Worm (Caenorhabditis elegans) whole organism, L4 larva: ENCODE data around the gene fbxb-102.

Source experiments
- F26F4.8 ChIP-seq: fragments of 200-800 bp; sonication (Bioruptor generic); conservative IDR thresholded peaks from 2 replicates; pipeline ENCODE4 v1.3.6; 2022; ENCODE audit warnings: missing genetic modification characterization, missing compliant biosample characterization
- F37D6.2 ChIP-seq: sonication (generic microtip); optimal IDR thresholded peaks from 2 replicates; lab custom pipeline; 2016; ENCODE audit warnings: mild to moderate bottlenecking, missing genetic modification characterization, missing compliant biosample characterization
- R02D3.7 ChIP-seq: fragments of 150-350 bp; sonication (generic microtip); optimal IDR thresholded peaks from 3 replicates; lab custom pipeline; 2014; ENCODE audit warnings: missing biosample characterization, missing genetic modification characterization
- Y48G9A.11 ChIP-seq: fragments of 200-800 bp; sonication (Bioruptor generic); IDR thresholded peaks from 2 replicates; pipeline ENCODE4 v1.3.6; 2022; ENCODE audit warnings: missing genetic modification reagents, missing genetic modification characterization, missing compliant biosample characterization
- aha-1 ChIP-seq: fragments of 150-350 bp; peaks from one replicate; lab custom pipeline; 2014; ENCODE audit warnings: missing biosample characterization, missing genetic modification characterization
- arid-1 ChIP-seq: fragments of 200-800 bp; sonication (Bioruptor generic); conservative IDR thresholded peaks from 2 replicates; pipeline ENCODE4 v1.3.6; 2022; ENCODE audit warnings: missing genetic modification reagents, missing genetic modification characterization, missing compliant biosample characterization
- ceh-20 ChIP-seq: fragments of 200-800 bp; sonication (Bioruptor generic); IDR thresholded peaks from 2 replicates; pipeline ENCODE4 v1.3.6; 2022; ENCODE audit warnings: missing genetic modification reagents, missing genetic modification characterization, missing compliant biosample characterization
- ces-1 ChIP-seq: fragments of 150-350 bp; sonication (generic microtip); optimal IDR thresholded peaks from 4 replicates; lab custom pipeline; 2014; ENCODE audit warnings: missing biosample characterization, missing genetic modification reagents, missing genetic modification characterization
- cey-2 ChIP-seq: sonication (generic microtip); optimal IDR thresholded peaks from 3 replicates; lab custom pipeline; 2017; ENCODE audit warnings: missing genetic modification characterization, mild to moderate bottlenecking, missing compliant biosample characterization, antibody characterized with exemption, borderline replicate concordance; ENCODE audit not compliant: insufficient read depth
- ctbp-1 ChIP-seq: fragments of 200-800 bp; sonication (Bioruptor generic); IDR thresholded peaks from 2 replicates; pipeline ENCODE4 v1.3.6; 2022; ENCODE audit warnings: missing genetic modification reagents, missing genetic modification characterization, missing compliant biosample characterization
- daf-16 ChIP-seq, 3 experiments: sonication (generic microtip); optimal IDR thresholded peaks; 2 replicates each; lab custom pipeline; 2016 to 2017; ENCODE audit warnings: missing genetic modification characterization in 3 of 3, missing genetic modification reagents in 3 of 3, mild to moderate bottlenecking in 2 of 3, missing compliant biosample characterization in 2 of 3, missing biosample characterization in 1 of 3, moderate library complexity in 1 of 3
- dmd-9 ChIP-seq: fragments of 200-800 bp; sonication (Bioruptor generic); IDR thresholded peaks from 2 replicates; pipeline ENCODE4 v1.3.6; 2022; ENCODE audit warnings: missing genetic modification reagents, missing genetic modification characterization, missing compliant biosample characterization
- dve-1 ChIP-seq: sonication (generic microtip); optimal IDR thresholded peaks from 2 replicates; lab custom pipeline; 2017; ENCODE audit warnings: antibody characterized with exemption, mild to moderate bottlenecking, missing genetic modification characterization, missing compliant biosample characterization; ENCODE audit not compliant: insufficient read depth
- egl-43 ChIP-seq: fragments of 200-800 bp; sonication (Bioruptor generic); IDR thresholded peaks from 2 replicates; pipeline ENCODE4 v1.3.6; 2022; ENCODE audit warnings: missing genetic modification reagents, missing genetic modification characterization, missing compliant biosample characterization
- fkh-10 ChIP-seq: fragments of 150-350 bp; optimal IDR thresholded peaks from 2 replicates; lab custom pipeline; 2014; ENCODE audit warnings: missing biosample characterization, missing genetic modification reagents, missing genetic modification characterization
- fos-1 ChIP-seq: fragments of 150-350 bp; optimal IDR thresholded peaks from 2 replicates; lab custom pipeline; 2014; ENCODE audit warnings: missing biosample characterization, missing genetic modification characterization
- hif-1 ChIP-seq, 2 experiments: sonication (generic microtip); optimal IDR thresholded peaks; 2 replicates each; lab custom pipeline; 2016 to 2017; ENCODE audit warnings: missing compliant biosample characterization in 2 of 2, missing genetic modification characterization in 2 of 2, missing genetic modification reagents in 2 of 2, missing genotype in 2 of 2, mild to moderate bottlenecking in 1 of 2
- hlh-11 ChIP-seq: fragments of 200-800 bp; sonication (Bioruptor generic); optimal IDR thresholded peaks from 2 replicates; lab custom pipeline; 2018; ENCODE audit warnings: mild to moderate bottlenecking, missing genetic modification characterization, missing compliant biosample characterization
- hlh-30 ChIP-seq: sonication (generic microtip); optimal IDR thresholded peaks from 2 replicates; lab custom pipeline; 2017; ENCODE audit warnings: antibody characterized with exemption, mild to moderate bottlenecking, missing genetic modification characterization, missing compliant biosample characterization; ENCODE audit not compliant: insufficient read depth
- lin-29 ChIP-seq: fragments of 200-800 bp; sonication (Bioruptor generic); IDR thresholded peaks from 2 replicates; pipeline ENCODE4 v1.3.6; 2022; ENCODE audit warnings: missing genetic modification reagents, missing genetic modification characterization, missing compliant biosample characterization
- lir-3 ChIP-seq: sonication (generic microtip); optimal IDR thresholded peaks from 2 replicates; lab custom pipeline; 2016; ENCODE audit warnings: mild to moderate bottlenecking, missing genetic modification characterization, missing compliant biosample characterization
- lsy-2 ChIP-seq, 2 experiments: fragments of 150-350 bp in 1 of 2; sonication (generic microtip) in 1 of 2; optimal IDR thresholded peaks; 2 replicates each; lab custom pipeline; 2014 to 2017; ENCODE audit warnings: missing biosample characterization in 2 of 2, missing genetic modification characterization in 2 of 2
- mdt-29 ChIP-seq: fragments of 200-800 bp; sonication (Bioruptor generic); IDR thresholded peaks from 2 replicates; pipeline ENCODE4 v1.3.6; 2022; ENCODE audit warnings: missing genetic modification reagents, missing genetic modification characterization, missing compliant biosample characterization
- nhr-102 ChIP-seq: sonication (generic microtip); optimal IDR thresholded peaks from 2 replicates; lab custom pipeline; 2016; ENCODE audit warnings: mild to moderate bottlenecking, missing genetic modification characterization, moderate library complexity, missing compliant biosample characterization
- nhr-11 ChIP-seq: fragments of 150-350 bp; optimal IDR thresholded peaks from 2 replicates; lab custom pipeline; 2014; ENCODE audit warnings: missing biosample characterization, missing genetic modification characterization
- nhr-28 ChIP-seq: fragments of 150-350 bp; optimal IDR thresholded peaks from 2 replicates; lab custom pipeline; 2014; ENCODE audit warnings: missing biosample characterization, missing genetic modification characterization
- nhr-41 ChIP-seq: fragments of 200-800 bp; sonication (Bioruptor generic); IDR thresholded peaks from 2 replicates; pipeline ENCODE4 v1.3.6; 2022; ENCODE audit warnings: missing genetic modification reagents, missing genetic modification characterization, missing compliant biosample characterization
- nhr-6 ChIP-seq: fragments of 150-350 bp; optimal IDR thresholded peaks from 2 replicates; lab custom pipeline; 2014; ENCODE audit warnings: missing biosample characterization, missing genetic modification characterization
- nhr-76 ChIP-seq: fragments of 150-350 bp; optimal IDR thresholded peaks from 2 replicates; lab custom pipeline; 2014; ENCODE audit warnings: missing biosample characterization, missing genetic modification characterization
- saeg-2 ChIP-seq: fragments of 200-800 bp; sonication (Bioruptor generic); IDR thresholded peaks from 2 replicates; pipeline ENCODE4 v1.3.6; 2022; ENCODE audit warnings: missing genetic modification reagents, missing genetic modification characterization, missing compliant biosample characterization
- set-16 ChIP-seq: fragments of 200-800 bp; sonication (Bioruptor generic); IDR thresholded peaks from 2 replicates; pipeline ENCODE4 v1.3.6; 2022; ENCODE audit warnings: missing genetic modification reagents, missing genetic modification characterization, missing compliant biosample characterization
- skn-1 ChIP-seq: fragments of 150-350 bp; optimal IDR thresholded peaks from 2 replicates; lab custom pipeline; 2014; ENCODE audit warnings: missing biosample characterization, missing genetic modification characterization
- spr-1 ChIP-seq: sonication (generic microtip); optimal IDR thresholded peaks from 2 replicates; lab custom pipeline; 2016; ENCODE audit warnings: mild to moderate bottlenecking, missing genetic modification characterization, missing compliant biosample characterization
- unc-130 ChIP-seq: sonication (generic microtip); optimal IDR thresholded peaks from 2 replicates; lab custom pipeline; 2016; ENCODE audit warnings: missing genetic modification reagents, missing genetic modification characterization, missing compliant biosample characterization
- unc-39 ChIP-seq: sonication (generic microtip); optimal IDR thresholded peaks from 2 replicates; lab custom pipeline; 2017; ENCODE audit warnings: missing biosample characterization, missing genetic modification characterization
- zag-1 ChIP-seq: fragments of 150-350 bp; optimal IDR thresholded peaks from 2 replicates; lab custom pipeline; 2014; ENCODE audit warnings: missing biosample characterization, missing genetic modification characterization
- zfp-3 ChIP-seq: fragments of 200-800 bp; sonication (Bioruptor generic); conservative IDR thresholded peaks from 2 replicates; pipeline ENCODE4 v1.3.6; 2022; ENCODE audit warnings: missing genetic modification reagents, missing genetic modification characterization, missing compliant biosample characterization
- ztf-7 ChIP-seq: fragments of 150-350 bp; optimal IDR thresholded peaks from 2 replicates; lab custom pipeline; 2014; ENCODE audit warnings: missing biosample characterization, missing genetic modification characterization

The fbxb-102 gene

DNA sequence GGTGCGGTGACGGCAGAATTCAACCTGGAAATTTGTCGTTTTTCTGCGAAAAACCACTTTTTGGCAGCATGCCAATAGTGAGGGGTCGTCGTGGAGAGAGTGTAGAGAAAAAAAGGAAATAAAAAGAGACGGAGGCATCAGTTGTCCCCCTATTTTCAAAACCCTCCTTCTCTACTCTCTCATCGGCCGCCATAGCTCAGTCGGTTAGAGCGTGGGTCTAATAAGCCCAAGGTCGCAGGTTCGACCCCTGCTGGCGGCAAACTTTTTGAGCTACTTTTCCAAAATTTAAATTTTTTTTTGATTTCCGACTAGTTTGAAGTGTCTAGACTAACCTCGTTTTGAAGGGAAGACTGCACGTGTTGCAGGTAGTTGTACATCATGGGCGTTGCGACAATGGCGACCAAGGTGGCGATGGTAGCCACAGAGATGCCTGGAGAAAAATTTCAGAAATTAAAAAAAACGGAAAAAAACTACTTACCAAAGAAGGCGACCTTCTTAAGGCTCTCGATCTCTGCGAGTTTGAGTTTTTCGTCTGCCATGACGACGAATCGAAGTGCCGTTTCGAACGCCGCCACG is 11.9 kb downstream of the fbxb-102 start, which contains the start of gene col-85 (continued):
- TF ChIP-seq egl-43 (peak; percentile 98), nhr-28 (tag; lab: Kevin White, UChicago) (peak; percentile 48), zfp-3 (peak; percentile 73), hlh-11 (tag; lab: Kevin White, UChicago) (peak; percentile 66), unc-39 (no peak)
- TF ChIP-seq, all 104 proteins: peak for 71

DNA sequence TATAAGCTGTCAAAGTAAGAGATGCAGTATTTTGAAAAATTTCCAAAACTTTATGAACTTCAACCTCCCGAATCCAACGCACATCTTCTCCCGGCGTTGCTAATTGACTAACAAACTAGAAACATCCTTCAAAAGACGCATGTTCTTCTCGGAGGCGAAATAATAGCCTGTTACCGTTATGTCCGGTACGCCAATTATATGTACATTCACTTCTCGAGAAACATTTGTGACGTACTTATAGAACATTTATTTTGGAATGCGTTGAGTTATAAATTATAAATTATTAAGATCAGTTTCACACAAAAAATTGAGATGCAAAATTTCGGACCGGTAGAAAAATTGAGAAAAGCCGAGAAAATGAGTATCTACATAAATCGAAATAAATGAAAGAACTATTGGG is 14.3 kb downstream of the fbxb-102 start, which contains the start of gene T21B4.3:
T21B4.3 (minus strand) TSS at position 101 of the 400 bp plus-strand sequence.
- TF ChIP-seq ctbp-1 = no peak
- TF ChIP-seq saeg-2 = no peak
- TF ChIP-seq fos-1 (tag; lab: Kevin White, UChicago) = no peak
- TF ChIP-seq F37D6.2 = no peak
- no peak for TF ChIP-seq set-16 (GFP tag; lab: Robert Waterston, UW)
- TF ChIP-seq nhr-11 (tag; lab: Kevin White, UChicago) = no peak
- TF ChIP-seq mdt-29 (GFP tag; lab: Robert Waterston, UW) = no peak
- TF ChIP-seq nhr-76 = no peak
- TF ChIP-seq nhr-41 (GFP tag; lab: Robert Waterston, UW) = no peak
- no peak for TF ChIP-seq dmd-9 (GFP tag; lab: Robert Waterston, UW)
- no peak for TF ChIP-seq lin-29 (GFP tag; lab: Robert Waterston, UW)
- no peak for TF ChIP-seq lsy-2 (tag; optimal IDR thresholded peaks at IDR 0.05; lab: Kevin White, UChicago)
- TF ChIP-seq aha-1 (tag; lab: Kevin White, UChicago) = no peak
- no peak for TF ChIP-seq ztf-7 (tag; lab: Kevin White, UChicago)
- TF ChIP-seq spr-1 = no peak

DNA sequence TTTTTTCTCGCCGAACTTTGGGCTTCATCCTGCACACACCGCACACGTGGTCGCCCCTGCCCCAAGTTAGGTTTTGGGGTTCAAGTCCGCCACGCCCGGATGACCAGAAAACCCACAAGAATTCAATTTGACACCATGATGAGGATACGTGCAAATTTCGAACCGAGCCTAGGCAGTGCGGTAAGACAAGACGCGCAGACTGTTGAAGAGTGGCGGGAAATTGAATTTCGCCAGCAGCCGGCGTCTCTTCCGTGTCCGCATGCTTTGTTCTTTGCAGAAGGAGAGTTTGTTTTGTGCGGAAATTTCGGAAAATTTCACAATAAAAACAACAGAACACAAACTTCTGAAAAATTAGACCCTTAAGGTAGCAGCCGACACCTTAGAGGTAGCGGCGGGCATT is 17.2 kb downstream of the fbxb-102 start:
- no peak for TF ChIP-seq nhr-6
- no peak for TF ChIP-seq cey-2 (tag; lab: Kevin White, UChicago)
- TF ChIP-seq zag-1 (tag; lab: Kevin White, UChicago) = no peak
- no peak for TF ChIP-seq ceh-20 (GFP tag; lab: Robert Waterston, UW)
- TF ChIP-seq F26F4.8 (GFP tag; lab: Robert Waterston, UW) = no peak
- TF ChIP-seq unc-130 (GFP tag; lab: Kevin White, UChicago) = no peak
- no peak for TF ChIP-seq Y48G9A.11 (GFP tag; lab: Robert Waterston, UW)
- peak; percentile 65 for TF ChIP-seq ces-1
- no peak for TF ChIP-seq arid-1 (GFP tag; lab: Robert Waterston, UW)
- no peak for TF ChIP-seq hlh-30 (tag; lab: Kevin White, UChicago)
- TF ChIP-seq nhr-102 (tag; lab: Kevin White, UChicago) = no peak
- 0 out of 2 replicates have a peak, but pooled peaks have one; percentile 35 for TF ChIP-seq ctbp-1
- TF ChIP-seq fkh-10 (GFP tag; lab: Kevin White, UChicago) = peak; percentile 29
- no peak for TF ChIP-seq egl-43
- no peak for TF ChIP-seq nhr-28 (tag; lab: Kevin White, UChicago)
- peak in 1 of 2 experiments; percentile 37 for TF ChIP-seq hif-1 (tag; optimal IDR thresholded peaks at IDR 0.05; lab: Kevin White, UChicago)
- no peak for TF ChIP-seq R02D3.7 (tag; lab: Kevin White, UChicago)
- no peak for TF ChIP-seq spr-1
- TF ChIP-seq daf-16 (GFP tag; optimal IDR thresholded peaks at IDR 0.05; lab: Kevin White, UChicago) = no peak
- no peak for TF ChIP-seq daf-16 (tag; optimal IDR thresholded peaks at IDR 0.05; lab: Kevin White, UChicago)
- TF ChIP-seq skn-1 = no peak
- TF ChIP-seq lir-3 (tag; lab: Kevin White, UChicago) = no peak
- no peak for TF ChIP-seq dve-1 (tag; lab: Kevin White, UChicago)
